Worm (Caenorhabditis elegans) whole organism, L1 larva: ENCODE data around the gene gld-3.
A peak's percentile ranks its signal among the peaks of the same experiment; 100 is the strongest.

Source experiments
- C16A3.4 ChIP-seq: fragments of 150-350 bp; optimal IDR thresholded peaks from 2 replicates; lab custom pipeline; 2014; ENCODE audit warnings: missing biosample characterization, missing genetic modification characterization
- Y116A8C.19 ChIP-seq: sonication (generic microtip); optimal IDR thresholded peaks from 2 replicates; lab custom pipeline; 2016; ENCODE audit warnings: missing compliant biosample characterization, missing genetic modification characterization, borderline replicate concordance
- alr-1 ChIP-seq: fragments of 200-800 bp; sonication (Bioruptor generic); optimal IDR thresholded peaks from 2 replicates; lab custom pipeline; 2018; ENCODE audit warnings: borderline replicate concordance, mild to moderate bottlenecking, missing genetic modification characterization, missing compliant biosample characterization
- aly-2 ChIP-seq: fragments of 150-350 bp; optimal IDR thresholded peaks from 2 replicates; lab custom pipeline; 2014; ENCODE audit warnings: missing biosample characterization, missing genetic modification characterization
- blmp-1 ChIP-seq: fragments of 150-350 bp; optimal IDR thresholded peaks from 2 replicates; lab custom pipeline; 2014; ENCODE audit warnings: missing biosample characterization, missing genetic modification characterization
- ceh-8 ChIP-seq: fragments of 200-800 bp; sonication (Bioruptor generic); optimal IDR thresholded peaks from 2 replicates; lab custom pipeline; 2018; ENCODE audit warnings: mild to moderate bottlenecking, missing genetic modification characterization, moderate library complexity, missing compliant biosample characterization
- ceh-90 ChIP-seq: sonication (generic microtip); optimal IDR thresholded peaks from 2 replicates; lab custom pipeline; 2016; ENCODE audit warnings: missing genetic modification characterization, missing compliant biosample characterization
- ces-1 ChIP-seq: fragments of 150-350 bp; optimal IDR thresholded peaks from 2 replicates; lab custom pipeline; 2014; ENCODE audit warnings: missing biosample characterization, missing genetic modification reagents, missing genetic modification characterization
- dpl-1 ChIP-seq, 3 experiments: fragments of 150-350 bp in 2 of 3; sonication (generic microtip) in 1 of 3; optimal IDR thresholded peaks; 2 replicates each; lab custom pipeline; 2014 to 2017; ENCODE audit warnings: missing biosample characterization in 3 of 3, missing genetic modification characterization in 3 of 3, missing genetic modification reagents in 3 of 3
- dsc-1 ChIP-seq: sonication (generic microtip); optimal IDR thresholded peaks from 2 replicates; lab custom pipeline; 2016; ENCODE audit warnings: mild to moderate bottlenecking, missing genetic modification characterization, missing compliant biosample characterization
- efl-1 ChIP-seq, 4 experiments: fragments of 150-350 bp; optimal IDR thresholded peaks in 3 of 4; peaks in 1 of 4; 1 replicate in 1 of 4; 2 replicates in 3 of 4; lab custom pipeline; 2014; ENCODE audit warnings: missing biosample characterization in 2 of 4, missing genetic modification characterization in 2 of 4, missing genetic modification reagents in 2 of 4
- efl-3 ChIP-seq: fragments of 200-800 bp; sonication (Bioruptor generic); optimal IDR thresholded peaks from 2 replicates; lab custom pipeline; 2018; ENCODE audit warnings: mild to moderate bottlenecking, missing genetic modification characterization, missing compliant biosample characterization
- egl-13 ChIP-seq: sonication (generic microtip); optimal IDR thresholded peaks from 2 replicates; lab custom pipeline; 2016; ENCODE audit warnings: missing genotype, missing genetic modification reagents, missing genetic modification characterization, missing compliant biosample characterization
- elt-2 ChIP-seq: sonication (generic microtip); optimal IDR thresholded peaks from 2 replicates; lab custom pipeline; 2016; ENCODE audit warnings: missing genetic modification characterization, mild to moderate bottlenecking, inconsistent platforms, missing compliant biosample characterization, missing genetic modification reagents
- fkh-10 ChIP-seq: sonication (generic microtip); optimal IDR thresholded peaks from 2 replicates; lab custom pipeline; 2017; ENCODE audit warnings: missing biosample characterization, missing genetic modification reagents, missing genetic modification characterization
- fkh-8 ChIP-seq: sonication (generic microtip); optimal IDR thresholded peaks from 2 replicates; lab custom pipeline; 2016; ENCODE audit warnings: mild to moderate bottlenecking, missing genetic modification characterization, missing compliant biosample characterization
- fos-1 ChIP-seq: fragments of 150-350 bp; optimal IDR thresholded peaks from 2 replicates; lab custom pipeline; 2014; ENCODE audit warnings: missing biosample characterization, missing genetic modification characterization
- irx-1 ChIP-seq: sonication (generic microtip); optimal IDR thresholded peaks from 2 replicates; lab custom pipeline; 2016; ENCODE audit warnings: missing genetic modification characterization, missing compliant biosample characterization
- lin-15B ChIP-seq: fragments of 150-350 bp; sonication (generic microtip); optimal IDR thresholded peaks from 3 replicates; lab custom pipeline; 2014; ENCODE audit warnings: missing biosample characterization, missing genetic modification characterization
- lin-35 ChIP-seq, 2 experiments: fragments of 150-350 bp; optimal IDR thresholded peaks; 2 replicates each; lab custom pipeline; 2014; ENCODE audit warnings: missing biosample characterization in 2 of 2, missing genetic modification characterization in 2 of 2, missing genetic modification reagents in 2 of 2
- lsy-2 ChIP-seq, 2 experiments: fragments of 150-350 bp; optimal IDR thresholded peaks; 2 replicates each; lab custom pipeline; 2014; ENCODE audit warnings: missing biosample characterization in 2 of 2, missing genetic modification characterization in 2 of 2
- mdl-1 ChIP-seq, 2 experiments: fragments of 150-350 bp; optimal IDR thresholded peaks; 2 replicates each; lab custom pipeline; 2014 to 2017; ENCODE audit warnings: missing biosample characterization in 2 of 2, missing genetic modification characterization in 2 of 2, inconsistent platforms in 1 of 2
- mep-1 ChIP-seq: fragments of 150-350 bp; optimal IDR thresholded peaks from 2 replicates; lab custom pipeline; 2014; ENCODE audit warnings: missing biosample characterization, missing genetic modification characterization
- nhr-12 ChIP-seq: sonication (generic microtip); optimal IDR thresholded peaks from 2 replicates; lab custom pipeline; 2017; ENCODE audit warnings: missing biosample characterization, missing genetic modification characterization
- nhr-28 ChIP-seq: fragments of 150-350 bp; optimal IDR thresholded peaks from 2 replicates; lab custom pipeline; 2014; ENCODE audit warnings: missing biosample characterization, missing genetic modification characterization
- nhr-47 ChIP-seq: sonication (generic microtip); optimal IDR thresholded peaks from 2 replicates; lab custom pipeline; 2016; ENCODE audit warnings: mild to moderate bottlenecking, missing genetic modification characterization, moderate library complexity, missing compliant biosample characterization
- nhr-71 ChIP-seq: sonication (generic microtip); optimal IDR thresholded peaks from 2 replicates; lab custom pipeline; 2016; ENCODE audit warnings: mild to moderate bottlenecking, missing genetic modification characterization, moderate library complexity, missing compliant biosample characterization
- nhr-84 ChIP-seq: sonication (generic microtip); optimal IDR thresholded peaks from 2 replicates; lab custom pipeline; 2017; ENCODE audit warnings: missing biosample characterization, missing genetic modification characterization
- nhr-85 ChIP-seq: sonication (generic microtip); peaks from one replicate; lab custom pipeline; 2016; ENCODE audit warnings: missing genetic modification characterization, inconsistent platforms, missing compliant biosample characterization
- pag-3 ChIP-seq: sonication (generic microtip); optimal IDR thresholded peaks from 2 replicates; lab custom pipeline; 2017; ENCODE audit warnings: missing genetic modification characterization, mild to moderate bottlenecking, missing compliant biosample characterization, antibody characterized with exemption, borderline replicate concordance; ENCODE audit not compliant: insufficient read depth
- rnt-1 ChIP-seq: sonication (generic microtip); optimal IDR thresholded peaks from 2 replicates; lab custom pipeline; 2016; ENCODE audit warnings: mild to moderate bottlenecking, missing genetic modification characterization, moderate library complexity, missing compliant biosample characterization
- snpc-4 ChIP-seq: fragments of 150-350 bp; optimal IDR thresholded peaks from 2 replicates; lab custom pipeline; 2014; ENCODE audit warnings: missing biosample characterization, missing genetic modification characterization
- snu-23 ChIP-seq: sonication (generic microtip); optimal IDR thresholded peaks from 2 replicates; lab custom pipeline; 2016; ENCODE audit warnings: missing genetic modification characterization, missing compliant biosample characterization
- sox-4 ChIP-seq: sonication (generic microtip); optimal IDR thresholded peaks from 2 replicates; lab custom pipeline; 2016; ENCODE audit warnings: missing genetic modification characterization, missing compliant biosample characterization
- sptf-1 ChIP-seq: fragments of 150-350 bp; optimal IDR thresholded peaks from 2 replicates; lab custom pipeline; 2014; ENCODE audit warnings: missing biosample characterization, missing genetic modification characterization
- swsn-7 ChIP-seq: sonication (generic microtip); optimal IDR thresholded peaks from 2 replicates; lab custom pipeline; 2016; ENCODE audit warnings: missing genetic modification characterization, missing compliant biosample characterization
- unc-130 ChIP-seq: fragments of 150-350 bp; optimal IDR thresholded peaks from 2 replicates; lab custom pipeline; 2017; ENCODE audit warnings: missing biosample characterization, missing genetic modification characterization, inconsistent platforms
- unc-30 ChIP-seq: sonication (generic microtip); optimal IDR thresholded peaks from 2 replicates; lab custom pipeline; 2017; ENCODE audit warnings: missing biosample characterization, missing genetic modification characterization
- unc-86 ChIP-seq: sonication (generic microtip); optimal IDR thresholded peaks from 2 replicates; lab custom pipeline; 2016; ENCODE audit warnings: missing genetic modification characterization, missing compliant biosample characterization
- xbp-1 ChIP-seq: sonication (generic microtip); optimal IDR thresholded peaks from 2 replicates; lab custom pipeline; 2016; ENCODE audit warnings: missing genetic modification characterization, missing compliant biosample characterization
- zip-4 ChIP-seq: fragments of 200-800 bp; sonication (Bioruptor generic); optimal IDR thresholded peaks from 2 replicates; lab custom pipeline; 2018; ENCODE audit warnings: mild to moderate bottlenecking, missing genetic modification characterization, moderate library complexity, missing compliant biosample characterization
- ztf-4 ChIP-seq: fragments of 150-350 bp; optimal IDR thresholded peaks from 2 replicates; lab custom pipeline; 2014; ENCODE audit warnings: missing biosample characterization, missing genetic modification characterization

Gene gld-3

ce11 chrII:7168712-7169111 lies 36.3 kb downstream of the gld-3 start, which contains the start of gene col-36 (continued):
- no peak for TF ChIP-seq C16A3.4 (tag; lab: Kevin White, UChicago)
- TF ChIP-seq, all 84 proteins: peak for 0

- TF ChIP-seq ztf-4 (tag; lab: Kevin White, UChicago) (no peak), fos-1 (tag; lab: Kevin White, UChicago) (no peak), mep-1 (tag; lab: Kevin White, UChicago) (no peak)
Measured at ce11 chrII:7171305-7171998, 39.0 kb downstream of the gld-3 start, which contains the start of gene dyf-13. dyf-13 (minus strand) TSS chrII:7171355.

ce11 chrII:7174843-7175242 lies 42.4 kb downstream of the gld-3 start, which contains the start of gene glc-4:
glc-4 (minus strand) TSS chrII:7174943.
- TF ChIP-seq nhr-84 (tag; lab: Kevin White, UChicago) (no peak), efl-1 (optimal IDR thresholded peaks at IDR 0.05; lab: Kevin White, UChicago) (no peak), efl-1 (GFP tag; optimal IDR thresholded peaks at IDR 0.05 in 1 of 2; lab: Kevin White, UChicago) (peak in 1 of 2 experiments; percentile 28), zip-4 (GFP tag; lab: Kevin White, UChicago) (no peak)

- no peak for TF ChIP-seq efl-3 (GFP tag; lab: Kevin White, UChicago)
- no peak for TF ChIP-seq ces-1 (GFP tag; lab: Kevin White, UChicago)
- no peak for TF ChIP-seq xbp-1 (tag; lab: Kevin White, UChicago)
- TF ChIP-seq nhr-85 (tag; lab: Kevin White, UChicago) = no peak
- peak; percentile 58 for TF ChIP-seq ceh-8
- TF ChIP-seq unc-86 (tag; lab: Kevin White, UChicago) = no peak
- no peak for TF ChIP-seq ceh-90 (tag; lab: Kevin White, UChicago)
- TF ChIP-seq fkh-10 = peak; percentile 59
- no peak for TF ChIP-seq sptf-1
- TF ChIP-seq snpc-4 (tag; lab: Kevin White, UChicago) = no peak
- no peak for TF ChIP-seq nhr-12 (tag; lab: Kevin White, UChicago)
- no peak for TF ChIP-seq nhr-28
- TF ChIP-seq egl-13 = no peak
- no peak for TF ChIP-seq blmp-1
- TF ChIP-seq irx-1 (tag; lab: Kevin White, UChicago) = no peak
- TF ChIP-seq nhr-47 (tag; lab: Kevin White, UChicago) = peak; percentile 11
- no peak for TF ChIP-seq snu-23 (GFP tag; lab: Kevin White, UChicago)
Measured at ce11 chrII:7176108-7176507, 43.7 kb downstream of the gld-3 start.

- TF ChIP-seq dpl-1 (GFP tag; optimal IDR thresholded peaks at IDR 0.05; lab: Kevin White, UChicago) (no peak), swsn-7 (peak; percentile 14), egl-13 (peak; percentile 37), mdl-1 (tag; optimal IDR thresholded peaks at IDR 0.05; lab: Kevin White, UChicago) (no peak), unc-30 (no peak), fkh-10 (peak; percentile 71), lsy-2 (tag; optimal IDR thresholded peaks at IDR 0.05; lab: Kevin White, UChicago) (peak; percentile 25 to 50), fkh-8 (tag; lab: Kevin White, UChicago) (peak; percentile 0), sox-4 (tag; lab: Kevin White, UChicago) (no peak), dsc-1 (tag; lab: Kevin White, UChicago) (peak; percentile 3), nhr-71 (peak; percentile 41), snu-23 (GFP tag; lab: Kevin White, UChicago) (peak; percentile 19), xbp-1 (tag; lab: Kevin White, UChicago) (peak; percentile 10), rnt-1 (tag; lab: Kevin White, UChicago) (no peak), unc-130 (tag; lab: Kevin White, UChicago) (no peak), lin-15B (tag; lab: Kevin White, UChicago) (no peak), ceh-8 (no peak), elt-2 (tag; lab: Kevin White, UChicago) (no peak), snpc-4 (tag; lab: Kevin White, UChicago) (no peak), nhr-12 (tag; lab: Kevin White, UChicago) (no peak), unc-86 (tag; lab: Kevin White, UChicago) (no peak), lin-35 (GFP tag; optimal IDR thresholded peaks at IDR 0.05; lab: Kevin White, UChicago) (peak in 1 of 2 experiments; percentile 9), Y116A8C.19 (tag; lab: Kevin White, UChicago) (no peak), mep-1 (tag; lab: Kevin White, UChicago) (peak; percentile 35), pag-3 (tag; lab: Kevin White, UChicago) (no peak), aly-2 (tag; lab: Kevin White, UChicago) (no peak), alr-1 (tag; lab: Kevin White, UChicago) (no peak), efl-1 (optimal IDR thresholded peaks at IDR 0.05; lab: Kevin White, UChicago) (peak in 1 of 2 experiments; percentile 6), efl-1 (GFP tag; optimal IDR thresholded peaks at IDR 0.05 in 1 of 2; lab: Kevin White, UChicago) (peak in 1 of 2 experiments; percentile 74)
Measured at ce11 chrII:7182630-7183029, 50.2 kb downstream of the gld-3 start.
